Worm (Caenorhabditis elegans): Measurements from ENCODE around the gene B0507.1.

Gene B0507.1

ce11 chrV:8785526-8785925, 9.2 kb downstream of the B0507.1 start:
- no peak for TF ChIP-seq nhr-2 (tag; optimal IDR thresholded peaks at IDR 0.05)
- TF ChIP-seq mep-1 (tag; optimal IDR thresholded peaks at IDR 0.05) = peak; percentile 23
- TF ChIP-seq elt-1 (tag; optimal IDR thresholded peaks at IDR 0.05; ENCODE audit: borderline replicate concordance, insufficient read depth) = no peak
- TF ChIP-seq ceh-43 (GFP tag; optimal IDR thresholded peaks at IDR 0.05) = no peak
- TF ChIP-seq unc-62 (GFP tag; optimal IDR thresholded peaks at IDR 0.05) = peak; percentile 70
- TF ChIP-seq pha-4 (tag; optimal IDR thresholded peaks at IDR 0.05) = peak; percentile 66
- TF ChIP-seq mab-5 (tag; optimal IDR thresholded peaks at IDR 0.05) = no peak
- no peak for TF ChIP-seq unc-39 (tag; optimal IDR thresholded peaks at IDR 0.05)
- no peak for TF ChIP-seq ces-1 (GFP tag; optimal IDR thresholded peaks at IDR 0.05)
- no peak for TF ChIP-seq nhr-12 (tag; optimal IDR thresholded peaks at IDR 0.05)
- peak; percentile 77 for TF ChIP-seq sptf-1 (tag; optimal IDR thresholded peaks at IDR 0.05)
- TF ChIP-seq mls-2 (tag; optimal IDR thresholded peaks at IDR 0.05) = peak; percentile 46
- no peak for TF ChIP-seq sem-2 (GFP tag; optimal IDR thresholded peaks at IDR 0.05)
- TF ChIP-seq nhr-237 (tag; optimal IDR thresholded peaks at IDR 0.05) = no peak
- peak; percentile 91 for TF ChIP-seq ztf-11 (tag; optimal IDR thresholded peaks at IDR 0.05)
- TF ChIP-seq lin-13 (tag; optimal IDR thresholded peaks at IDR 0.05) = peak; percentile 11
- no peak for TF ChIP-seq snpc-4 (tag; optimal IDR thresholded peaks at IDR 0.05)
- TF ChIP-seq nhr-76 (tag; optimal IDR thresholded peaks at IDR 0.05) = no peak
- no peak for TF ChIP-seq nhr-28 (tag; optimal IDR thresholded peaks at IDR 0.05)
- TF ChIP-seq tbx-8 (GFP tag; optimal IDR thresholded peaks at IDR 0.05) = peak; percentile 55
- TF ChIP-seq lin-32 (GFP tag; optimal IDR thresholded peaks at IDR 0.05) = no peak
- peak; percentile 96 for TF ChIP-seq ham-2 (GFP tag; optimal IDR thresholded peaks at IDR 0.05)
- TF ChIP-seq flh-1 (GFP tag; optimal IDR thresholded peaks at IDR 0.05) = no peak
- no peak for TF ChIP-seq bed-3 (GFP tag; optimal IDR thresholded peaks at IDR 0.05)
- TF ChIP-seq ceh-39 (tag; optimal IDR thresholded peaks at IDR 0.05) = peak; percentile 8
- TF ChIP-seq zip-8 (tag; optimal IDR thresholded peaks at IDR 0.05) = no peak
- no peak for TF ChIP-seq elt-3 (tag; optimal IDR thresholded peaks at IDR 0.05)
- TF ChIP-seq drap-1 (GFP tag; optimal IDR thresholded peaks at IDR 0.05) = peak; percentile 64
- peak; percentile 27 for TF ChIP-seq ceh-83 (GFP tag; optimal IDR thresholded peaks at IDR 0.05)
- TF ChIP-seq M03D4.4 (tag; optimal IDR thresholded peaks at IDR 0.05) = peak; percentile 73
- no peak for TF ChIP-seq blmp-1 (tag; optimal IDR thresholded peaks at IDR 0.05)
- TF ChIP-seq unc-120 (tag; optimal IDR thresholded peaks at IDR 0.05; ENCODE audit: poor library complexity, severe bottlenecking) = peak; percentile 63
- peak; percentile 86 for TF ChIP-seq cnd-1 (tag; optimal IDR thresholded peaks at IDR 0.05)
- TF ChIP-seq hlh-1 (tag; optimal IDR thresholded peaks at IDR 0.05) = peak; percentile 24
- peak; percentile 6 for TF ChIP-seq lsy-2 (tag; optimal IDR thresholded peaks at IDR 0.05)

ce11 chrV:8786245-8786644, 9.9 kb downstream of the B0507.1 start, which contains the start of gene sup-37:
Gene sup-37 (plus strand): TSS chrV:8786545.
- TF ChIP-seq elt-1 (tag; optimal IDR thresholded peaks at IDR 0.05; ENCODE audit: borderline replicate concordance, insufficient read depth) (no peak), ceh-39 (tag; optimal IDR thresholded peaks at IDR 0.05) (no peak), mls-2 (tag; optimal IDR thresholded peaks at IDR 0.05) (no peak), ces-1 (GFP tag; optimal IDR thresholded peaks at IDR 0.05) (no peak), nhr-12 (tag; optimal IDR thresholded peaks at IDR 0.05) (no peak)

- TF ChIP-seq nhr-28 (tag; optimal IDR thresholded peaks at IDR 0.05) = no peak
- no peak for TF ChIP-seq unc-39 (tag; optimal IDR thresholded peaks at IDR 0.05)
- TF ChIP-seq ztf-11 (tag; optimal IDR thresholded peaks at IDR 0.05) = no peak
- TF ChIP-seq lin-32 (GFP tag; optimal IDR thresholded peaks at IDR 0.05) = no peak
- no peak for TF ChIP-seq ham-2 (GFP tag; optimal IDR thresholded peaks at IDR 0.05)
- no peak for TF ChIP-seq lin-13 (tag; optimal IDR thresholded peaks at IDR 0.05)
- TF ChIP-seq tbx-8 (GFP tag; optimal IDR thresholded peaks at IDR 0.05) = no peak
- no peak for TF ChIP-seq blmp-1 (tag; optimal IDR thresholded peaks at IDR 0.05)
- no peak for TF ChIP-seq ceh-83 (GFP tag; optimal IDR thresholded peaks at IDR 0.05)
- TF ChIP-seq mab-5 (tag; optimal IDR thresholded peaks at IDR 0.05) = no peak
- no peak for TF ChIP-seq mep-1 (tag; optimal IDR thresholded peaks at IDR 0.05)
- TF ChIP-seq mls-2 (tag; optimal IDR thresholded peaks at IDR 0.05) = no peak
- TF ChIP-seq pha-4 (tag; optimal IDR thresholded peaks at IDR 0.05) = no peak
- no peak for TF ChIP-seq unc-62 (GFP tag; optimal IDR thresholded peaks at IDR 0.05)
- TF ChIP-seq ceh-39 (tag; optimal IDR thresholded peaks at IDR 0.05) = no peak
- no peak for TF ChIP-seq ceh-43 (GFP tag; optimal IDR thresholded peaks at IDR 0.05)
- no peak for TF ChIP-seq ces-1 (GFP tag; optimal IDR thresholded peaks at IDR 0.05)
- no peak for TF ChIP-seq nhr-76 (tag; optimal IDR thresholded peaks at IDR 0.05)
These were observed 13.0 kb downstream of the B0507.1 start for ce11 chrV:8789345-8789744.
